Worm (Caenorhabditis elegans): Measurements from ENCODE around the gene F46C8.8.

DNA sequence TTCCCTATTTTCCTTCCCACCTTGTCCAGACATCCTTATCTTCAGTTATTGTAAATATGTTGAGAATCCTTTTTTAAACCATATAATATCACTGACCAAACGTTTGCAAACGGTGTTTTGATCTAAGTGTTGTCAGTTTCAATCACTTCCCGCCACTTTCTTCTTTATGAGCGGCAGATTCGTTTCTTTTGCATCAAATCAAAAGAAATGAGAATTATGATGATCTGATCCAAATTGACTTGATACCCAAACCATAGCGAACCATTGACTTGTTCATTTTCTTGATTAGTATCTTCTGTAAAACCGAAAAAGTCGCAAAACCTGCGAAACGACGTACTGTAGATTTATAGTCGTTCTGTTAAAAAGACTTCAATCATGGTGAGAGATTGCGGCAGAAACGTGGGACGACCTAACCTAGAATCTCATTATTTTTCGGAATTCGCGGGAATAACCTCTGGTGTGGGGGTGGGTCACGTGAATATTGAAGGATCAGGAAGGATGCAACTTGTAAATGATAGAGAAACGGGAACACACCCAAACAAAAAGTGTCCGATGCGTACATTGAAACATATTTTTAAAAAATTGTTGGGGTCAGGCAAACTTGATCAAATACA lies 39.8 kb upstream of the F46C8.8 start:
- TF ChIP-seq fos-1 (tag; optimal IDR thresholded peaks at IDR 0.05) = no peak
- no peak for TF ChIP-seq nhr-77 (tag; optimal IDR thresholded peaks at IDR 0.05)

Measured in whole organism, L2 larva.